Fruit fly (Drosophila melanogaster) whole organism, embryonic: ENCODE data around the gene CG43245.

ENCODE experiments used
- Antp ChIP-seq: fragments of 200-800 bp; sonication (Bioruptor generic); optimal IDR thresholded peaks from 3 replicates; lab custom pipeline; 2016; ENCODE audit warnings: missing biosample characterization, missing genetic modification characterization
- CG10366 ChIP-seq: fragments of 200-800 bp; sonication (Bioruptor generic); IDR thresholded peaks from 2 replicates; pipeline ENCODE4 v1.3.6; 2022; ENCODE audit warnings: missing biosample characterization, missing genetic modification characterization
- CG10565 ChIP-seq: fragments of 200-800 bp; sonication (Bioruptor generic); optimal IDR thresholded peaks from 3 replicates; lab custom pipeline; 2016; ENCODE audit warnings: missing biosample characterization, mild to moderate bottlenecking, missing genetic modification characterization
- CG11560 ChIP-seq: fragments of 200-800 bp; sonication (Bioruptor generic); IDR thresholded peaks from 3 replicates; pipeline ENCODE4 v1.3.6; 2022; ENCODE audit warnings: missing biosample characterization, missing genetic modification characterization
- CG12155 ChIP-seq: fragments of 200-800 bp; sonication (Bioruptor generic); optimal IDR thresholded peaks from 3 replicates; lab custom pipeline; 2016; ENCODE audit warnings: missing biosample characterization, missing genetic modification characterization
- CG12391 ChIP-seq: fragments of 200-800 bp; sonication (Bioruptor generic); optimal IDR thresholded peaks from 3 replicates; lab custom pipeline; 2018; ENCODE audit warnings: missing biosample characterization, mild to moderate bottlenecking, missing genetic modification characterization, moderate library complexity
- CG13123 ChIP-seq: fragments of 200-800 bp; sonication (Bioruptor generic); optimal IDR thresholded peaks from 2 replicates; lab custom pipeline; 2016; ENCODE audit warnings: missing biosample characterization, missing genetic modification characterization
- CG13424 ChIP-seq: fragments of 200-800 bp; sonication (Bioruptor generic); optimal IDR thresholded peaks from 2 replicates; lab custom pipeline; 2019; ENCODE audit warnings: missing biosample characterization, mild to moderate bottlenecking, missing genetic modification characterization, moderate library complexity
- CG14014 ChIP-seq: fragments of 200-800 bp; sonication (Bioruptor generic); IDR thresholded peaks from 2 replicates; pipeline ENCODE4 v1.3.6; 2022; ENCODE audit warnings: missing biosample characterization, missing genetic modification characterization
- CG14860 ChIP-seq: fragments of 200-800 bp; sonication (Bioruptor generic); IDR thresholded peaks from 3 replicates; pipeline ENCODE4 v1.3.6; 2022; ENCODE audit warnings: missing biosample characterization, missing genetic modification characterization; ENCODE audit not compliant: partially characterized antibody
- CG16813 ChIP-seq: fragments of 200-800 bp; sonication (Bioruptor generic); IDR thresholded peaks from 3 replicates; pipeline ENCODE4 v1.3.6; 2022; ENCODE audit warnings: missing biosample characterization, missing genetic modification characterization; ENCODE audit not compliant: partially characterized antibody
- CG18764 ChIP-seq: fragments of 200-800 bp; sonication (Bioruptor generic); optimal IDR thresholded peaks from 3 replicates; lab custom pipeline; 2016; ENCODE audit warnings: missing biosample characterization, missing genetic modification characterization
- CG2129 ChIP-seq: fragments of 200-800 bp; sonication (Bioruptor generic); IDR thresholded peaks from 2 replicates; pipeline ENCODE4 v1.3.6; 2022; ENCODE audit warnings: missing biosample characterization, missing genetic modification characterization; ENCODE audit not compliant: partially characterized antibody
- CG30403 ChIP-seq: fragments of 200-800 bp; sonication (Bioruptor generic); optimal IDR thresholded peaks from 3 replicates; lab custom pipeline; 2016; ENCODE audit warnings: missing biosample characterization, missing genetic modification characterization
- CG31441 ChIP-seq: fragments of 200-800 bp; sonication (Bioruptor generic); IDR thresholded peaks from 2 replicates; pipeline ENCODE4 v1.3.6; 2022; ENCODE audit warnings: missing biosample characterization, missing genetic modification characterization
- CG4328 ChIP-seq: fragments of 200-800 bp; sonication (Bioruptor generic); optimal IDR thresholded peaks from 3 replicates; lab custom pipeline; 2017; ENCODE audit warnings: missing biosample characterization, missing genetic modification reagents, missing genetic modification characterization
- CG4707 ChIP-seq: fragments of 200-800 bp; sonication (Bioruptor generic); optimal IDR thresholded peaks from 2 replicates; lab custom pipeline; 2018; ENCODE audit warnings: missing biosample characterization, mild to moderate bottlenecking, missing genetic modification characterization, moderate library complexity
- CG6813 ChIP-seq: fragments of 200-800 bp; sonication (Bioruptor generic); optimal IDR thresholded peaks from 2 replicates; lab custom pipeline; 2017; ENCODE audit warnings: missing biosample characterization, missing genetic modification characterization, mild to moderate bottlenecking, moderate library complexity, missing genetic modification reagents
- CG7372 ChIP-seq: fragments of 200-800 bp; sonication (Bioruptor generic); IDR thresholded peaks from 2 replicates; pipeline ENCODE4 v1.3.6; 2022; ENCODE audit warnings: missing biosample characterization, missing genetic modification characterization
- CG8290 ChIP-seq, 3 experiments: fragments of 200-800 bp; sonication (Bioruptor generic); optimal IDR thresholded peaks; 2 replicates each; lab custom pipeline; 2016 to 2019; ENCODE audit warnings: missing biosample characterization in 3 of 3, missing genetic modification characterization in 3 of 3, mild to moderate bottlenecking in 2 of 3, moderate library complexity in 1 of 3
- CG9876 ChIP-seq: fragments of 200-800 bp; sonication (Bioruptor generic); optimal IDR thresholded peaks from 2 replicates; lab custom pipeline; 2016; ENCODE audit warnings: missing biosample characterization, missing genetic modification characterization
- CHES-1-like ChIP-seq: fragments of 200-800 bp; sonication (Bioruptor generic); optimal IDR thresholded peaks from 2 replicates; lab custom pipeline; 2016; ENCODE audit warnings: missing biosample characterization, missing genetic modification characterization
- Deaf1 ChIP-seq: fragments of 200-800 bp; optimal IDR thresholded peaks from 3 replicates; lab custom pipeline; 2019; ENCODE audit warnings: missing biosample characterization, mild to moderate bottlenecking, missing genetic modification characterization, moderate library complexity
- Doc3 ChIP-seq: fragments of 200-800 bp; sonication (Bioruptor generic); IDR thresholded peaks from 3 replicates; pipeline ENCODE4 v1.3.6; 2022; ENCODE audit warnings: missing biosample characterization, missing genetic modification characterization; ENCODE audit not compliant: partially characterized antibody
- Gsc ChIP-seq: fragments of 200-800 bp; sonication (Bioruptor generic); IDR thresholded peaks from 2 replicates; pipeline ENCODE4 v1.3.6; 2022; ENCODE audit warnings: missing biosample characterization, missing genetic modification characterization
- H2.0 ChIP-seq: fragments of 200-800 bp; sonication (Bioruptor generic); IDR thresholded peaks from 2 replicates; pipeline ENCODE4 v1.3.6; 2022; ENCODE audit warnings: missing biosample characterization, missing genetic modification characterization
- HmgD ChIP-seq: fragments of 200-800 bp; sonication (Bioruptor generic); optimal IDR thresholded peaks from 3 replicates; lab custom pipeline; 2016; ENCODE audit warnings: missing biosample characterization, missing genetic modification characterization
- Mes4 ChIP-seq: fragments of 200-800 bp; sonication (Bioruptor generic); optimal IDR thresholded peaks from 2 replicates; lab custom pipeline; 2016; ENCODE audit warnings: missing biosample characterization, missing genetic modification characterization
- Oli ChIP-seq: fragments of 200-800 bp; sonication (Bioruptor generic); optimal IDR thresholded peaks from 2 replicates; lab custom pipeline; 2018; ENCODE audit warnings: missing biosample characterization, mild to moderate bottlenecking, missing genetic modification characterization, moderate library complexity
- Trl ChIP-seq, 3 experiments: fragments of >200 bp in 2 of 3; fragments of 200-800 bp in 1 of 3; sonication (Bioruptor generic) in 1 of 3; optimal IDR thresholded peaks; 2 replicates in 1 of 3; 3 replicates in 2 of 3; lab custom pipeline; 2016 to 2017; ENCODE audit warnings: missing biosample characterization in 1 of 3, missing genetic modification characterization in 1 of 3
- ac ChIP-seq: fragments of 200-800 bp; sonication (Bioruptor generic); optimal IDR thresholded peaks from 3 replicates; lab custom pipeline; 2017; ENCODE audit warnings: missing biosample characterization, mild to moderate bottlenecking, missing genetic modification characterization
- ato ChIP-seq: fragments of 200-800 bp; sonication (Bioruptor generic); IDR thresholded peaks from 2 replicates; pipeline ENCODE4 v1.3.6; 2022; ENCODE audit warnings: missing biosample characterization, missing genetic modification characterization; ENCODE audit not compliant: partially characterized antibody
- dmrt11E ChIP-seq: fragments of 200-800 bp; sonication (Bioruptor generic); optimal IDR thresholded peaks from 3 replicates; lab custom pipeline; 2018; ENCODE audit warnings: missing biosample characterization, mild to moderate bottlenecking, missing genetic modification characterization, moderate library complexity
- dmrt99B ChIP-seq: fragments of 200-800 bp; sonication (Bioruptor generic); optimal IDR thresholded peaks from 2 replicates; lab custom pipeline; 2018; ENCODE audit warnings: missing biosample characterization, mild to moderate bottlenecking, missing genetic modification characterization, moderate library complexity
- dpn ChIP-seq, 2 experiments: fragments of 200-800 bp; sonication (Bioruptor generic); optimal IDR thresholded peaks; 3 replicates each; lab custom pipeline; 2016; ENCODE audit warnings: missing biosample characterization in 2 of 2, missing genetic modification characterization in 2 of 2
- esg ChIP-seq: fragments of 200-800 bp; sonication (Bioruptor generic); conservative IDR thresholded peaks from 2 replicates; pipeline ENCODE4 v1.3.6; 2022; ENCODE audit warnings: missing biosample characterization, missing genetic modification characterization
- her ChIP-seq: fragments of 200-800 bp; sonication (Bioruptor generic); optimal IDR thresholded peaks from 2 replicates; lab custom pipeline; 2016; ENCODE audit warnings: missing biosample characterization, missing genetic modification characterization
- hkb ChIP-seq, 2 experiments: fragments of 200-800 bp in 1 of 2; fragments of >200 bp in 1 of 2; sonication (Bioruptor generic) in 1 of 2; IDR thresholded peaks in 1 of 2; optimal IDR thresholded peaks in 1 of 2; 2 replicates each; pipeline versions ENCODE4 v1.3.6 to Lab custom; 2017 to 2022; ENCODE audit warnings: missing biosample characterization in 1 of 2, missing genetic modification characterization in 1 of 2
- jigr1 ChIP-seq: fragments of 200-800 bp; sonication (Bioruptor generic); IDR thresholded peaks from 3 replicates; pipeline ENCODE4 v1.3.6; 2022; ENCODE audit warnings: missing biosample characterization, missing genetic modification characterization
- pita ChIP-seq: fragments of 200-800 bp; sonication (Bioruptor generic); optimal IDR thresholded peaks from 2 replicates; lab custom pipeline; 2017; ENCODE audit warnings: missing biosample characterization, mild to moderate bottlenecking, missing genetic modification characterization
- pzg ChIP-seq: fragments of 200-800 bp; sonication (Bioruptor generic); optimal IDR thresholded peaks from 3 replicates; lab custom pipeline; 2018; ENCODE audit warnings: missing biosample characterization, mild to moderate bottlenecking, missing genetic modification characterization, moderate library complexity
- seq ChIP-seq: fragments of 200-800 bp; sonication (Bioruptor generic); IDR thresholded peaks from 2 replicates; pipeline ENCODE4 v1.3.6; 2022; ENCODE audit warnings: missing biosample characterization, missing genetic modification characterization
- sima ChIP-seq: fragments of 200-800 bp; sonication (Bioruptor generic); optimal IDR thresholded peaks from 2 replicates; lab custom pipeline; 2016; ENCODE audit warnings: missing biosample characterization, missing genetic modification characterization
- slou ChIP-seq: fragments of 200-800 bp; sonication (Bioruptor generic); optimal IDR thresholded peaks from 3 replicates; lab custom pipeline; 2016; ENCODE audit warnings: missing biosample characterization, missing genetic modification characterization
- sqz ChIP-seq: fragments of 200-800 bp; sonication (Bioruptor generic); optimal IDR thresholded peaks from 3 replicates; lab custom pipeline; 2018; ENCODE audit warnings: missing biosample characterization, mild to moderate bottlenecking, missing genetic modification characterization
- tll ChIP-seq, 2 experiments: fragments of 200-800 bp in 1 of 2; fragments of >200 bp in 1 of 2; sonication (Bioruptor generic) in 1 of 2; optimal IDR thresholded peaks; 2 replicates each; lab custom pipeline; 2017 to 2019; ENCODE audit warnings: missing biosample characterization in 2 of 2, missing genetic modification characterization in 2 of 2, mild to moderate bottlenecking in 1 of 2, moderate library complexity in 1 of 2
- zen2 ChIP-seq: fragments of 200-800 bp; sonication (Bioruptor generic); IDR thresholded peaks from 3 replicates; pipeline ENCODE4 v1.3.6; 2022; ENCODE audit warnings: missing biosample characterization, missing genetic modification characterization; ENCODE audit not compliant: partially characterized antibody

Gene CG43245

DNA sequence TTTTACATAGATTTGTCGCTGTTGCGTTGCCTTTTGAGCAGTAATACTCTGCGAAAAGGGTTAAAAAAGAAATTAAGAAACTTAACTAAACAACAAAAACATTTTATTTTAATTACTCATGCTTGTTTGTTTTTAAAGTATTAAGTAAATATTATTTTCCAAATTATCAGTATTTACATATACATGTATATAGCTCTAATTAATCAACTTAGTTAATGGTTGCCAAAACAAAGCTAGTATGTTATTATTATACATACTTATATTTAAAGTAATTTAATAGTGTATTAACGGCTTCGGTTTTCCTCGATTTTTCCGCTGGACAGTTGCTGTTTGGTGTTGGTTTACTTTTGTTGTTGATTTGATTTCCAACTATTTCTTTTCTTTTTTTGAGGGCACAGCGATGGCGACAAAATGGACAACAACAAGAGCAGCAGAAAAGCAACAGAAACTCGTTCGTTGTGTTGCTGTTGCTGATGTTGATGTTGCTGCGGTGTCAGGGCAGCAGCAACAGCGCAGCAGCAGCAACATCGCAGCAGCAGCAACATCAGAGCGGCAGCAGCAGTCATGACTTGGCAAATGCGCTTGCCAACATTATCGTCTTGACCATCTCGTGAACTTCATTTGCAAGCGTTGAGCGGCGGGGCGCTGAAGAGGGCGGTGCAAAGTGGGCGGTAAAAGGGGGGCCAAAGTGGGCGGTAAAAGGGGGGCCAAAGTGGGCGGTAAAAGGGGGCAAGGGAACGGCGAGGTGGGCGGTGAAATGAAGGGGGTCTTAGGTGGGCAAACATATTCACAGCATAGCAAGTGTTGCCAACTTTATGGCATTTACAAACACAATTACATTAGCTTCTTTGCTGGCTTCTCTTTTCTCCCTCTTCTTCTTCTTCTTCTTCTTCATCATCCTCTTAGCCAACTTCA lies 4.3 kb upstream of the CG43245 start (continued):
- no peak for TF ChIP-seq CG16813 (GFP tag; lab: Robert Waterston, UW)
- TF ChIP-seq dmrt99B, result peak; percentile 84
- TF ChIP-seq tll (GFP tag; optimal IDR thresholded peaks at IDR 0.05; lab: Kevin White, UChicago), result no peak
- no peak for TF ChIP-seq HmgD (GFP tag; lab: Kevin White, UChicago)
- TF ChIP-seq CG11560 (tag; lab: Robert Waterston, UW), result no peak
- no peak for TF ChIP-seq hkb (optimal IDR thresholded peaks at IDR 0.05; lab: Kevin White, UChicago)
- TF ChIP-seq hkb (GFP tag; IDR thresholded peaks at IDR 0.05; lab: Robert Waterston, UW), result no peak
- no peak for TF ChIP-seq her (GFP tag; lab: Kevin White, UChicago)
- no peak for TF ChIP-seq jigr1 (GFP tag; lab: Robert Waterston, UW)
- peak; percentile 70 for TF ChIP-seq CG12391 (tag; lab: Kevin White, UChicago)
- no peak for TF ChIP-seq CG4707
- TF ChIP-seq CG7372 (GFP tag; lab: Robert Waterston, UW), result no peak
- TF ChIP-seq Oli (tag; lab: Kevin White, UChicago), result peak; percentile 58
- no peak for TF ChIP-seq CG10366
- TF ChIP-seq dpn (GFP tag; optimal IDR thresholded peaks at IDR 0.05; lab: Kevin White, UChicago), result no peak
- TF ChIP-seq CG2129, result no peak
- no peak for TF ChIP-seq CG12155
- no peak for TF ChIP-seq Gsc (GFP tag; lab: Robert Waterston, UW)
- TF ChIP-seq slou (GFP tag; lab: Kevin White, UChicago), result no peak
- TF ChIP-seq CG8290 (GFP tag; optimal IDR thresholded peaks at IDR 0.05; lab: Kevin White, UChicago), result no peak
- TF ChIP-seq CG8290 (tag; optimal IDR thresholded peaks at IDR 0.05; lab: Kevin White, UChicago), result no peak
- TF ChIP-seq zen2 (GFP tag; lab: Robert Waterston, UW), result no peak
- 0 out of 2 replicates have a peak, but pooled peaks have one; percentile 13 for TF ChIP-seq esg (GFP tag; lab: Robert Waterston, UW)
- TF ChIP-seq CG4328, result no peak
- no peak for TF ChIP-seq ato (GFP tag; lab: Robert Waterston, UW)
- no peak for TF ChIP-seq seq
- no peak for TF ChIP-seq CG14014 (GFP tag; lab: Robert Waterston, UW)
- no peak for TF ChIP-seq Doc3 (GFP tag; lab: Robert Waterston, UW)
- TF ChIP-seq ac (GFP tag; lab: Kevin White, UChicago), result no peak
- TF ChIP-seq CG18764 (GFP tag; lab: Kevin White, UChicago), result no peak
- TF ChIP-seq CG30403 (GFP tag; lab: Kevin White, UChicago), result peak; percentile 36
- no peak for TF ChIP-seq CHES-1-like (GFP tag; lab: Kevin White, UChicago)
- no peak for TF ChIP-seq pzg
- peak; percentile 71 for TF ChIP-seq CG13424 (tag; lab: Kevin White, UChicago)
- no peak for TF ChIP-seq CG13123 (GFP tag; lab: Kevin White, UChicago)
- peak; percentile 50 for TF ChIP-seq dmrt11E (tag; lab: Kevin White, UChicago)
- TF ChIP-seq Trl (optimal IDR thresholded peaks at IDR 0.05; lab: Kevin White, UChicago), result no peak
- TF ChIP-seq Trl (GFP tag; optimal IDR thresholded peaks at IDR 0.05; lab: Kevin White, UChicago), result no peak
- no peak for TF ChIP-seq CG14860 (GFP tag; lab: Robert Waterston, UW)
- TF ChIP-seq CG6813 (GFP tag; lab: Kevin White, UChicago), result no peak
- TF ChIP-seq Mes4, result no peak
- TF ChIP-seq Antp, result no peak
- no peak for TF ChIP-seq pita (GFP tag; lab: Kevin White, UChicago)
- peak; percentile 85 for TF ChIP-seq CG31441 (GFP tag; lab: Robert Waterston, UW)
- TF ChIP-seq sima, result no peak
- TF ChIP-seq H2.0 (GFP tag; lab: Robert Waterston, UW), result no peak
- no peak for TF ChIP-seq CG10565 (GFP tag; lab: Kevin White, UChicago)
- TF ChIP-seq CG9876 (GFP tag; lab: Kevin White, UChicago), result no peak
- TF ChIP-seq Deaf1, result no peak
- TF ChIP-seq sqz (GFP tag; lab: Kevin White, UChicago), result peak; percentile 36
